Fruit fly (Drosophila melanogaster) whole organism, embryonic: ENCODE measurements around the gene ClC-c.

Source experiments
- Bgb ChIP-seq: fragments of 200-800 bp; sonication (Bioruptor generic); IDR thresholded peaks from 2 replicates; pipeline ENCODE4 v1.3.6; 2022; ENCODE audit warnings: missing biosample characterization, missing genetic modification characterization; ENCODE audit not compliant: partially characterized antibody
- CG10321 ChIP-seq: fragments of 200-800 bp; sonication (Bioruptor generic); IDR thresholded peaks from 2 replicates; pipeline ENCODE4 v1.3.6; 2022; ENCODE audit warnings: missing biosample characterization, missing genetic modification characterization
- CG10565 ChIP-seq: fragments of 200-800 bp; sonication (Bioruptor generic); optimal IDR thresholded peaks from 3 replicates; lab custom pipeline; 2016; ENCODE audit warnings: missing biosample characterization, mild to moderate bottlenecking, missing genetic modification characterization
- CG12104 ChIP-seq: fragments of 200-800 bp; sonication (Bioruptor generic); optimal IDR thresholded peaks from 3 replicates; lab custom pipeline; 2016; ENCODE audit warnings: missing biosample characterization, missing genetic modification characterization
- CG13287 ChIP-seq: fragments of 200-800 bp; sonication (Bioruptor generic); IDR thresholded peaks from 2 replicates; pipeline ENCODE4 v1.3.6; 2022; ENCODE audit warnings: missing biosample characterization, missing genetic modification characterization; ENCODE audit not compliant: partially characterized antibody
- CG1647 ChIP-seq: fragments of 200-800 bp; sonication (Bioruptor generic); optimal IDR thresholded peaks from 3 replicates; lab custom pipeline; 2016; ENCODE audit warnings: missing biosample characterization, missing genetic modification characterization
- CG16813 ChIP-seq: fragments of 200-800 bp; sonication (Bioruptor generic); IDR thresholded peaks from 3 replicates; pipeline ENCODE4 v1.3.6; 2022; ENCODE audit warnings: missing biosample characterization, missing genetic modification characterization; ENCODE audit not compliant: partially characterized antibody
- CG1832 ChIP-seq: fragments of 200-800 bp; sonication (Bioruptor generic); optimal IDR thresholded peaks from 2 replicates; lab custom pipeline; 2017; ENCODE audit warnings: missing biosample characterization, mild to moderate bottlenecking, missing genetic modification characterization, inconsistent platforms
- CG2199 ChIP-seq: fragments of 200-800 bp; sonication (Bioruptor generic); IDR thresholded peaks from 3 replicates; pipeline ENCODE4 v1.3.6; 2022; ENCODE audit warnings: missing biosample characterization, missing genetic modification characterization
- CG31365 ChIP-seq: fragments of 200-800 bp; sonication (Bioruptor generic); optimal IDR thresholded peaks from 2 replicates; lab custom pipeline; 2018; ENCODE audit warnings: missing biosample characterization, mild to moderate bottlenecking, missing genetic modification characterization
- CG4282 ChIP-seq: fragments of 200-800 bp; sonication (Bioruptor generic); optimal IDR thresholded peaks from 2 replicates; lab custom pipeline; 2016; ENCODE audit warnings: missing biosample characterization, missing genetic modification characterization
- CG4404 ChIP-seq: fragments of 200-800 bp; sonication (Bioruptor generic); IDR thresholded peaks from 2 replicates; pipeline ENCODE4 v1.3.6; 2022; ENCODE audit warnings: missing biosample characterization, missing genetic modification characterization
- CG4617 ChIP-seq: fragments of 200-800 bp; sonication (Bioruptor generic); optimal IDR thresholded peaks from 3 replicates; lab custom pipeline; 2016; ENCODE audit warnings: missing biosample characterization, missing genetic modification characterization, borderline replicate concordance
- CG4820 ChIP-seq: fragments of 200-800 bp; sonication (Bioruptor generic); optimal IDR thresholded peaks from 3 replicates; lab custom pipeline; 2016; ENCODE audit warnings: missing biosample characterization, missing genetic modification characterization
- CG6689 ChIP-seq: fragments of 200-800 bp; sonication (Bioruptor generic); IDR thresholded peaks from 2 replicates; pipeline ENCODE4 v1.3.6; 2022; ENCODE audit warnings: missing biosample characterization, missing genetic modification characterization
- CG9727 ChIP-seq: fragments of 200-800 bp; sonication (Bioruptor generic); optimal IDR thresholded peaks from 3 replicates; lab custom pipeline; 2017; ENCODE audit warnings: missing biosample characterization, mild to moderate bottlenecking, missing genetic modification characterization
- CkIIα-i1 ChIP-seq: fragments of 200-800 bp; sonication (Bioruptor generic); IDR thresholded peaks from 2 replicates; pipeline ENCODE4 v1.3.6; 2022; ENCODE audit warnings: missing biosample characterization, missing genetic modification characterization
- Dbx ChIP-seq: fragments of 200-800 bp; sonication (Bioruptor generic); IDR thresholded peaks from 3 replicates; pipeline ENCODE4 v1.3.6; 2022; ENCODE audit warnings: missing biosample characterization, missing genetic modification characterization
- E2f2 ChIP-seq: fragments of 200-800 bp; sonication (Bioruptor generic); IDR thresholded peaks from 2 replicates; pipeline ENCODE4 v1.3.6; 2022; ENCODE audit warnings: missing biosample characterization, missing genetic modification characterization
- Fer1 ChIP-seq: fragments of 200-800 bp; sonication (Bioruptor generic); optimal IDR thresholded peaks from 2 replicates; lab custom pipeline; 2017; ENCODE audit warnings: missing biosample characterization, mild to moderate bottlenecking, missing genetic modification characterization
- GATAe ChIP-seq: fragments of 200-800 bp; sonication (Bioruptor generic); conservative IDR thresholded peaks from 2 replicates; pipeline ENCODE4 v1.3.6; 2022; ENCODE audit warnings: missing biosample characterization, missing genetic modification characterization
- Hr51 ChIP-seq, 2 experiments: fragments of 200-800 bp; sonication (Bioruptor generic); optimal IDR thresholded peaks; 2 replicates in 1 of 2; 3 replicates in 1 of 2; lab custom pipeline; 2016 to 2018; ENCODE audit warnings: missing biosample characterization in 2 of 2, missing genetic modification characterization in 2 of 2, mild to moderate bottlenecking in 1 of 2, moderate library complexity in 1 of 2
- Mes4 ChIP-seq: fragments of 200-800 bp; sonication (Bioruptor generic); optimal IDR thresholded peaks from 2 replicates; lab custom pipeline; 2016; ENCODE audit warnings: missing biosample characterization, missing genetic modification characterization
- NfI ChIP-seq: fragments of 200-800 bp; sonication (Bioruptor generic); optimal IDR thresholded peaks from 3 replicates; lab custom pipeline; 2018; ENCODE audit warnings: missing biosample characterization, mild to moderate bottlenecking, missing genetic modification characterization, moderate library complexity
- Poxn ChIP-seq: fragments of 200-800 bp; sonication (Bioruptor generic); IDR thresholded peaks from 2 replicates; pipeline ENCODE4 v1.3.6; 2022; ENCODE audit warnings: missing biosample characterization, missing genetic modification characterization
- Ravus ChIP-seq: fragments of 200-800 bp; sonication (Bioruptor generic); IDR thresholded peaks from 2 replicates; pipeline ENCODE4 v1.3.6; 2022; ENCODE audit warnings: missing biosample characterization, missing genetic modification characterization
- Sox102F ChIP-seq: fragments of 200-800 bp; sonication (Bioruptor generic); optimal IDR thresholded peaks from 2 replicates; lab custom pipeline; 2018; ENCODE audit warnings: missing biosample characterization, mild to moderate bottlenecking, missing genetic modification characterization, moderate library complexity
- Spps ChIP-seq: fragments of 200-800 bp; sonication (Bioruptor generic); optimal IDR thresholded peaks from 2 replicates; lab custom pipeline; 2018; ENCODE audit warnings: missing biosample characterization, mild to moderate bottlenecking, missing genetic modification characterization
- Ssrp ChIP-seq: fragments of 200-800 bp; sonication (Bioruptor generic); optimal IDR thresholded peaks from 2 replicates; lab custom pipeline; 2018; ENCODE audit warnings: missing biosample characterization, mild to moderate bottlenecking, missing genetic modification characterization, moderate library complexity
- Usf ChIP-seq: fragments of 200-800 bp; sonication (Bioruptor generic); optimal IDR thresholded peaks from 2 replicates; lab custom pipeline; 2017; ENCODE audit warnings: missing genotype, missing biosample characterization, missing genetic modification characterization
- ac ChIP-seq: fragments of 200-800 bp; sonication (Bioruptor generic); optimal IDR thresholded peaks from 3 replicates; lab custom pipeline; 2017; ENCODE audit warnings: missing biosample characterization, mild to moderate bottlenecking, missing genetic modification characterization
- ase ChIP-seq: fragments of 200-800 bp; sonication (Bioruptor generic); IDR thresholded peaks from 3 replicates; pipeline ENCODE4 v1.3.6; 2022; ENCODE audit warnings: missing biosample characterization, missing genetic modification characterization
- ash1 ChIP-seq: fragments of 200-800 bp; sonication (Bioruptor generic); optimal IDR thresholded peaks from 2 replicates; lab custom pipeline; 2018; ENCODE audit warnings: missing biosample characterization, mild to moderate bottlenecking, missing genetic modification characterization
- bigmax ChIP-seq: fragments of 200-800 bp; sonication (Bioruptor generic); optimal IDR thresholded peaks from 2 replicates; lab custom pipeline; 2018; ENCODE audit warnings: missing biosample characterization, mild to moderate bottlenecking, missing genetic modification characterization
- bowl ChIP-seq: fragments of 200-800 bp; sonication (Bioruptor generic); IDR thresholded peaks from 2 replicates; pipeline ENCODE4 v1.3.6; 2022; ENCODE audit warnings: missing biosample characterization, missing genetic modification characterization
- chm ChIP-seq: fragments of 200-800 bp; sonication (Bioruptor generic); IDR thresholded peaks from 2 replicates; pipeline ENCODE4 v1.3.6; 2022; ENCODE audit warnings: missing biosample characterization, missing genetic modification characterization
- emc ChIP-seq: fragments of 200-800 bp; sonication (Bioruptor generic); optimal IDR thresholded peaks from 2 replicates; lab custom pipeline; 2016; ENCODE audit warnings: missing biosample characterization, missing genetic modification characterization
- eve ChIP-seq, 2 experiments: fragments of >200 bp; optimal IDR thresholded peaks; 2 replicates each; lab custom pipeline; 2017; ENCODE audit warnings: missing biosample characterization in 2 of 2, missing genetic modification characterization in 2 of 2
- mld ChIP-seq: fragments of 200-800 bp; sonication (Bioruptor generic); IDR thresholded peaks from 3 replicates; pipeline ENCODE4 v1.3.6; 2022; ENCODE audit warnings: missing biosample characterization, missing genetic modification characterization; ENCODE audit not compliant: partially characterized antibody
- nom ChIP-seq: fragments of 200-800 bp; sonication (Bioruptor generic); optimal IDR thresholded peaks from 2 replicates; lab custom pipeline; 2017; ENCODE audit warnings: missing biosample characterization, missing genetic modification characterization, mild to moderate bottlenecking, moderate library complexity, missing genetic modification reagents
- pan ChIP-seq, 4 experiments: fragments of >200 bp in 3 of 4; fragments of 200-800 bp in 1 of 4; sonication (Bioruptor generic) in 1 of 4; optimal IDR thresholded peaks in 3 of 4; IDR thresholded peaks in 1 of 4; 2 replicates each; pipeline versions ENCODE4 v1.3.6 to Lab custom; 2017 to 2022; ENCODE audit warnings: missing biosample characterization in 2 of 4, missing genetic modification characterization in 2 of 4, mixed read lengths in 1 of 4
- phol ChIP-seq: fragments of 200-800 bp; sonication (Bioruptor generic); optimal IDR thresholded peaks from 3 replicates; lab custom pipeline; 2018; ENCODE audit warnings: missing biosample characterization, mild to moderate bottlenecking, missing genetic modification characterization, moderate library complexity
- pnt ChIP-seq: fragments of 200-800 bp; sonication (Bioruptor generic); optimal IDR thresholded peaks from 3 replicates; lab custom pipeline; 2016; ENCODE audit warnings: missing biosample characterization, missing genetic modification characterization
- repo ChIP-seq: fragments of 200-800 bp; sonication (Bioruptor generic); optimal IDR thresholded peaks from 2 replicates; lab custom pipeline; 2016; ENCODE audit warnings: missing biosample characterization, missing genetic modification characterization
- rib ChIP-seq: fragments of 200-800 bp; sonication (Bioruptor generic); IDR thresholded peaks from 2 replicates; pipeline ENCODE4 v1.3.6; 2022; ENCODE audit warnings: missing biosample characterization, missing genetic modification characterization
- sima ChIP-seq: fragments of 200-800 bp; sonication (Bioruptor generic); optimal IDR thresholded peaks from 2 replicates; lab custom pipeline; 2016; ENCODE audit warnings: missing biosample characterization, missing genetic modification characterization
- unc-4 ChIP-seq: fragments of 200-800 bp; sonication (Bioruptor generic); IDR thresholded peaks from 2 replicates; pipeline ENCODE4 v1.3.6; 2022; ENCODE audit warnings: missing biosample characterization, missing genetic modification characterization; ENCODE audit not compliant: partially characterized antibody
- zfh1 ChIP-seq: fragments of 200-800 bp; sonication (Bioruptor generic); IDR thresholded peaks from 3 replicates; pipeline ENCODE4 v1.3.6; 2022; ENCODE audit warnings: missing biosample characterization, missing genetic modification characterization

The ClC-c gene

dm6 chr3L:16041260-16042079 lies 48.8 kb upstream of the ClC-c start (continued):
- no peak for TF ChIP-seq CG13287 (GFP tag; lab: Robert Waterston, UW)
- no peak for TF ChIP-seq CkIIα-i1 (GFP tag; lab: Robert Waterston, UW)
- TF ChIP-seq CG4404 (GFP tag; lab: Robert Waterston, UW), result no peak
- TF ChIP-seq Poxn, result no peak
- no peak for TF ChIP-seq Fer1 (GFP tag; lab: Kevin White, UChicago)
- TF ChIP-seq CG10321 (GFP tag; lab: Robert Waterston, UW), result peak; percentile 79
- no peak for TF ChIP-seq pnt
- no peak for TF ChIP-seq CG16813 (GFP tag; lab: Robert Waterston, UW)
- TF ChIP-seq unc-4 (GFP tag; lab: Robert Waterston, UW), result no peak
- no peak for TF ChIP-seq CG4282
- TF ChIP-seq Sox102F (GFP tag; lab: Kevin White, UChicago), result no peak
- TF ChIP-seq zfh1 (GFP tag; lab: Robert Waterston, UW), result no peak
- TF ChIP-seq CG4617 (GFP tag; lab: Kevin White, UChicago), result no peak
- TF ChIP-seq sima (GFP tag; lab: Kevin White, UChicago), result no peak
- no peak for TF ChIP-seq CG6689 (GFP tag; lab: Robert Waterston, UW)
- peak; percentile 62; the same call in 1 of the 3 replicates for TF ChIP-seq CG2199 (GFP tag; lab: Robert Waterston, UW)
- TF ChIP-seq Hr51 (GFP tag; optimal IDR thresholded peaks at IDR 0.05; lab: Kevin White, UChicago), result no peak
- TF ChIP-seq Spps (tag; lab: Kevin White, UChicago), result no peak
- peak; percentile 13; the same call in 1 of the 2 replicates for TF ChIP-seq chm (GFP tag; lab: Robert Waterston, UW)
- TF ChIP-seq CG4820 (GFP tag; lab: Kevin White, UChicago), result no peak
- no peak for TF ChIP-seq Mes4 (GFP tag; lab: Kevin White, UChicago)
- TF ChIP-seq CG1647 (GFP tag; lab: Kevin White, UChicago), result no peak
- peak; percentile 97 for TF ChIP-seq nom (GFP tag; lab: Kevin White, UChicago)
- 0 out of 3 replicates have a peak, but pooled peaks have one; percentile 53 for TF ChIP-seq mld
- peak in 1 of 2 experiments; percentile 42 for TF ChIP-seq eve (GFP tag; optimal IDR thresholded peaks at IDR 0.05; lab: Kevin White, UChicago)
- TF ChIP-seq Usf, result no peak
- no peak for TF ChIP-seq emc (GFP tag; lab: Kevin White, UChicago)
- no peak for TF ChIP-seq Ssrp (tag; lab: Kevin White, UChicago)
- TF ChIP-seq CG31365, result no peak
- TF ChIP-seq ash1 (GFP tag; lab: Kevin White, UChicago), result peak; percentile 8
- no peak for TF ChIP-seq NfI (GFP tag; lab: Kevin White, UChicago)
- TF ChIP-seq ase (GFP tag; lab: Robert Waterston, UW), result no peak
- TF ChIP-seq pan (optimal IDR thresholded peaks at IDR 0.05; lab: Kevin White, UChicago), result no peak
- TF ChIP-seq pan (GFP tag; optimal IDR thresholded peaks at IDR 0.05 in 1 of 2, IDR thresholded peaks at IDR 0.05 in 1 of 2), result no peak
- TF ChIP-seq Ravus, result no peak
- TF ChIP-seq bigmax, result no peak
- TF ChIP-seq rib (GFP tag; lab: Robert Waterston, UW), result no peak
- no peak for TF ChIP-seq ac (GFP tag; lab: Kevin White, UChicago)
- no peak for TF ChIP-seq CG10565 (GFP tag; lab: Kevin White, UChicago)
- TF ChIP-seq Dbx (GFP tag; lab: Robert Waterston, UW), result peak; percentile 7; the same call in 1 of the 3 replicates
- 0 out of 2 replicates have a peak, but pooled peaks have one; percentile 12 for TF ChIP-seq E2f2 (GFP tag; lab: Robert Waterston, UW)
- TF ChIP-seq GATAe (GFP tag; lab: Robert Waterston, UW), result no peak
- no peak for TF ChIP-seq CG12104 (GFP tag; lab: Kevin White, UChicago)
- no peak for TF ChIP-seq repo (GFP tag; lab: Kevin White, UChicago)
- no peak for TF ChIP-seq CG9727 (GFP tag; lab: Kevin White, UChicago)
- TF ChIP-seq Bgb, result 0 out of 2 replicates have a peak, but pooled peaks have one; percentile 11
- peak; percentile 33 for TF ChIP-seq CG1832
- no peak for TF ChIP-seq bowl (GFP tag; lab: Robert Waterston, UW)
- TF ChIP-seq phol (tag; lab: Kevin White, UChicago), result no peak
